Fruit fly (Drosophila melanogaster) whole organism: ENCODE data around the gene Ctu2.

Experiments
- CG8478 ChIP-seq: fragments of >200 bp; optimal IDR thresholded peaks from 2 replicates; lab custom pipeline; 2018; ENCODE audit warnings: inconsistent platforms
- Dll ChIP-seq: fragments of >200 bp; optimal IDR thresholded peaks from 2 replicates; lab custom pipeline; 2017
- EcR ChIP-seq, 2 experiments: fragments of >200 bp; optimal IDR thresholded peaks; 2 replicates each; lab custom pipeline; 2017; ENCODE audit warnings: missing biosample characterization in 2 of 2, missing genetic modification characterization in 2 of 2, missing genetic modification reagents in 2 of 2
- pan ChIP-seq: fragments of >200 bp; optimal IDR thresholded peaks from 2 replicates; lab custom pipeline; 2017
- psq ChIP-seq: fragments of >200 bp; optimal IDR thresholded peaks from 2 replicates; lab custom pipeline; 2017
- usp ChIP-seq: fragments of >200 bp; optimal IDR thresholded peaks from 2 replicates; lab custom pipeline; 2017; ENCODE audit warnings: missing biosample characterization, missing genetic modification characterization, mixed read lengths

- TF ChIP-seq pan (no peak), CG8478 (lab: Kevin White, UChicago) (no peak), psq (lab: Kevin White, UChicago) (no peak), Dll (lab: Kevin White, UChicago) (no peak), usp (GFP tag; lab: Kevin White, UChicago) (no peak), EcR (GFP tag; optimal IDR thresholded peaks at IDR 0.05; lab: Kevin White, UChicago) (no peak)
These were observed 33.6 kb downstream of the Ctu2 start for dm6 chr2L:19459404-19459803.
